Worm (Caenorhabditis elegans) whole organism, late embryonic: Measurements from ENCODE around the gene F58A6.5.

Experiments
- C38D4.7 ChIP-seq: fragments of 200-800 bp; sonication (Bioruptor generic); optimal IDR thresholded peaks from 2 replicates; lab custom pipeline; 2018; ENCODE audit warnings: mild to moderate bottlenecking, missing genetic modification characterization, moderate library complexity, missing compliant biosample characterization
- F13H6.1 ChIP-seq: sonication (generic microtip); optimal IDR thresholded peaks from 2 replicates; lab custom pipeline; 2016; ENCODE audit warnings: missing genetic modification characterization, missing compliant biosample characterization
- K09A11.1 ChIP-seq: sonication (generic microtip); optimal IDR thresholded peaks from 2 replicates; lab custom pipeline; 2017; ENCODE audit warnings: antibody characterized with exemption, mild to moderate bottlenecking, missing genetic modification characterization, missing compliant biosample characterization; ENCODE audit not compliant: insufficient read depth
- T23F11.4 ChIP-seq: fragments of 200-800 bp; sonication (Bioruptor generic); optimal IDR thresholded peaks from 2 replicates; lab custom pipeline; 2018; ENCODE audit warnings: mild to moderate bottlenecking, missing genetic modification characterization, missing compliant biosample characterization
- Y22D7AL.16 ChIP-seq: sonication (generic microtip); optimal IDR thresholded peaks from 2 replicates; lab custom pipeline; 2016; ENCODE audit warnings: missing genetic modification characterization, missing compliant biosample characterization
- ahr-1 ChIP-seq: sonication (generic microtip); optimal IDR thresholded peaks from 2 replicates; lab custom pipeline; 2016; ENCODE audit warnings: missing genetic modification characterization, missing compliant biosample characterization
- ceh-18 ChIP-seq: sonication (generic microtip); optimal IDR thresholded peaks from 2 replicates; lab custom pipeline; 2016; ENCODE audit warnings: missing genetic modification characterization, missing compliant biosample characterization
- ceh-2 ChIP-seq: sonication (generic microtip); optimal IDR thresholded peaks from 2 replicates; lab custom pipeline; 2016; ENCODE audit warnings: missing genotype, missing genetic modification characterization, missing compliant biosample characterization
- ceh-30 ChIP-seq: fragments of 150-350 bp; optimal IDR thresholded peaks from 2 replicates; lab custom pipeline; 2014; ENCODE audit warnings: missing biosample characterization, missing genetic modification characterization
- ceh-31 ChIP-seq: sonication (generic microtip); optimal IDR thresholded peaks from 2 replicates; lab custom pipeline; 2016; ENCODE audit warnings: missing genetic modification characterization, missing compliant biosample characterization
- ceh-34 ChIP-seq: sonication (generic microtip); optimal IDR thresholded peaks from 2 replicates; lab custom pipeline; 2016; ENCODE audit warnings: mild to moderate bottlenecking, missing genetic modification characterization, missing compliant biosample characterization
- ceh-45 ChIP-seq: fragments of 200-800 bp; sonication (Bioruptor generic); IDR thresholded peaks from 2 replicates; pipeline ENCODE4 v1.3.6; 2022; ENCODE audit warnings: missing genetic modification reagents, missing genetic modification characterization, missing compliant biosample characterization
- elt-2 ChIP-seq: sonication (generic microtip); optimal IDR thresholded peaks from 2 replicates; lab custom pipeline; 2016; ENCODE audit warnings: missing genetic modification reagents, missing genetic modification characterization, missing compliant biosample characterization
- elt-4 ChIP-seq: sonication (generic microtip); optimal IDR thresholded peaks from 2 replicates; lab custom pipeline; 2016; ENCODE audit warnings: missing genetic modification characterization, missing compliant biosample characterization
- fkh-10 ChIP-seq: fragments of 150-350 bp; optimal IDR thresholded peaks from 2 replicates; lab custom pipeline; 2014; ENCODE audit warnings: missing biosample characterization, missing genetic modification reagents, missing genetic modification characterization
- gmeb-2 ChIP-seq: sonication (generic microtip); optimal IDR thresholded peaks from 2 replicates; lab custom pipeline; 2016; ENCODE audit warnings: missing genetic modification characterization, inconsistent platforms, missing compliant biosample characterization
- hlh-13 ChIP-seq: fragments of 200-800 bp; sonication (Bioruptor generic); optimal IDR thresholded peaks from 2 replicates; lab custom pipeline; 2018; ENCODE audit warnings: mild to moderate bottlenecking, missing genetic modification characterization, missing compliant biosample characterization
- hlh-15 ChIP-seq: sonication (generic microtip); optimal IDR thresholded peaks from 2 replicates; lab custom pipeline; 2016; ENCODE audit warnings: missing genetic modification characterization, missing compliant biosample characterization
- hlh-30 ChIP-seq: sonication (generic microtip); optimal IDR thresholded peaks from 2 replicates; lab custom pipeline; 2017; ENCODE audit warnings: antibody characterized with exemption, missing genetic modification characterization, missing compliant biosample characterization; ENCODE audit not compliant: insufficient read depth
- hlh-6 ChIP-seq: sonication (generic microtip); optimal IDR thresholded peaks from 2 replicates; lab custom pipeline; 2016; ENCODE audit warnings: missing genotype, missing genetic modification characterization, missing compliant biosample characterization
- hlh-8 ChIP-seq: sonication (generic microtip); optimal IDR thresholded peaks from 2 replicates; lab custom pipeline; 2016; ENCODE audit warnings: missing genotype, missing genetic modification characterization, missing compliant biosample characterization
- lim-6 ChIP-seq: sonication (generic microtip); optimal IDR thresholded peaks from 2 replicates; lab custom pipeline; 2016; ENCODE audit warnings: missing genetic modification characterization, missing compliant biosample characterization
- lin-11 ChIP-seq: fragments of 200-800 bp; sonication (Bioruptor generic); optimal IDR thresholded peaks from 2 replicates; lab custom pipeline; 2018; ENCODE audit warnings: mild to moderate bottlenecking, missing genetic modification characterization, missing compliant biosample characterization
- madf-2 ChIP-seq: sonication (generic microtip); optimal IDR thresholded peaks from 2 replicates; lab custom pipeline; 2017; ENCODE audit warnings: missing genetic modification characterization, missing compliant biosample characterization
- nfya-1 ChIP-seq: sonication (generic microtip); optimal IDR thresholded peaks from 2 replicates; lab custom pipeline; 2017; ENCODE audit warnings: missing genetic modification characterization, mild to moderate bottlenecking, missing compliant biosample characterization, antibody characterized with exemption, moderate library complexity
- nhr-11 ChIP-seq: fragments of 150-350 bp; optimal IDR thresholded peaks from 2 replicates; lab custom pipeline; 2014; ENCODE audit warnings: missing biosample characterization, missing genetic modification characterization
- odd-2 ChIP-seq: sonication (generic microtip); optimal IDR thresholded peaks from 2 replicates; lab custom pipeline; 2017; ENCODE audit warnings: antibody characterized with exemption, mild to moderate bottlenecking, missing genetic modification characterization, missing compliant biosample characterization
- pha-4 ChIP-seq: fragments of 150-350 bp; optimal IDR thresholded peaks from 2 replicates; lab custom pipeline; 2018; ENCODE audit warnings: missing biosample characterization, missing genetic modification reagents, missing genetic modification characterization
- pqm-1 ChIP-seq: sonication (generic microtip); optimal IDR thresholded peaks from 2 replicates; lab custom pipeline; 2016; ENCODE audit warnings: missing genetic modification characterization, missing compliant biosample characterization
- pros-1 ChIP-seq: fragments of 150-350 bp; optimal IDR thresholded peaks from 2 replicates; lab custom pipeline; 2014; ENCODE audit warnings: missing biosample characterization, missing genetic modification reagents, missing genetic modification characterization
- ref-2 ChIP-seq: sonication (generic microtip); optimal IDR thresholded peaks from 2 replicates; lab custom pipeline; 2016; ENCODE audit warnings: missing genetic modification characterization, missing compliant biosample characterization
- rnt-1 ChIP-seq: sonication (generic microtip); optimal IDR thresholded peaks from 2 replicates; lab custom pipeline; 2016; ENCODE audit warnings: missing genetic modification characterization, missing compliant biosample characterization
- sdc-2 ChIP-seq: sonication (generic microtip); optimal IDR thresholded peaks from 2 replicates; lab custom pipeline; 2016; ENCODE audit warnings: missing genotype, missing genetic modification characterization, missing compliant biosample characterization
- syd-9 ChIP-seq: sonication (generic microtip); optimal IDR thresholded peaks from 2 replicates; lab custom pipeline; 2016; ENCODE audit warnings: mild to moderate bottlenecking, missing genetic modification characterization, moderate library complexity, missing compliant biosample characterization
- tbx-2 ChIP-seq: sonication (generic microtip); optimal IDR thresholded peaks from 2 replicates; lab custom pipeline; 2016; ENCODE audit warnings: missing genetic modification characterization, missing compliant biosample characterization
- unc-3 ChIP-seq, 2 experiments: fragments of 200-800 bp in 1 of 2; sonication (Bioruptor generic) in 1 of 2; sonication (generic microtip) in 1 of 2; conservative IDR thresholded peaks in 1 of 2; optimal IDR thresholded peaks in 1 of 2; 2 replicates each; pipeline versions ENCODE4 v1.3.6 to Lab custom; 2016 to 2022; ENCODE audit warnings: missing compliant biosample characterization in 2 of 2, missing genetic modification characterization in 2 of 2, missing genetic modification reagents in 1 of 2
- unc-42 ChIP-seq: sonication (generic microtip); optimal IDR thresholded peaks from 2 replicates; lab custom pipeline; 2016; ENCODE audit warnings: missing genotype, missing genetic modification characterization, missing compliant biosample characterization
- unc-55 ChIP-seq: sonication (generic microtip); optimal IDR thresholded peaks from 2 replicates; lab custom pipeline; 2017; ENCODE audit warnings: missing biosample characterization, missing genetic modification reagents, missing genetic modification characterization
- ztf-16 ChIP-seq: sonication (generic microtip); optimal IDR thresholded peaks from 2 replicates; lab custom pipeline; 2017; ENCODE audit warnings: missing genetic modification characterization, missing compliant biosample characterization

F58A6.5 gene

DNA sequence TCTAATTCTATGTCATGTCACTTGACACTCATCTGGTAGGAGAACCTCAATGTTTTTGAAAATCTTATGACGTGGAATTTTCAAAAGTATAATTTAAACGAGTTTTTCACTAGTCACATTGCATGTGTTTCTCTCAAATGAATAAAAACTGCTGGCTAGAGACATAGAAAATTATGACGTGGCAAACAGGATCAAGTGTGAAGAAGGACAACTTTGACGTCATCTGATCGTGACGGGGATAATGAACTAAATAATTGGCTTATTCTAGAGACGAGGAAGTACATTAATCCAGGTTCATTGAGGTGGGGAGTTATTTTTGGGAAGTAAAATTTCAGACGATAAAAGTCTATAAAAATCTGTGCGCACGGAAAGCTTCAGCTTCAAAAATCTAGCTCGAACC is 35.0 kb upstream of the F58A6.5 start (continued):
- TF ChIP-seq ceh-31 (tag; lab: Kevin White, UChicago), result no peak

ce11 chrII:5182451-5182850 is 34.2 kb upstream of the F58A6.5 start:
- TF ChIP-seq elt-2 (tag; lab: Kevin White, UChicago), result peak; percentile 89
- peak; percentile 89 for TF ChIP-seq hlh-30 (tag; lab: Kevin White, UChicago)
- TF ChIP-seq C38D4.7 (GFP tag; lab: Kevin White, UChicago), result no peak
- TF ChIP-seq unc-3 (GFP tag; conservative IDR thresholded peaks at IDR 0.05; lab: Robert Waterston, UW), result no peak
- TF ChIP-seq unc-3 (tag; optimal IDR thresholded peaks at IDR 0.05; lab: Kevin White, UChicago), result no peak
- TF ChIP-seq unc-55 (GFP tag; lab: Kevin White, UChicago), result peak; percentile 43
- TF ChIP-seq nfya-1 (tag; lab: Kevin White, UChicago), result peak; percentile 14
- TF ChIP-seq T23F11.4 (GFP tag; lab: Kevin White, UChicago), result no peak
- 0 out of 2 replicates have a peak, but pooled peaks have one; percentile 31 for TF ChIP-seq ceh-45 (GFP tag; lab: Robert Waterston, UW)
- TF ChIP-seq Y22D7AL.16 (tag; lab: Kevin White, UChicago), result no peak
- no peak for TF ChIP-seq pros-1 (tag; lab: Kevin White, UChicago)
- no peak for TF ChIP-seq ztf-16 (tag; lab: Kevin White, UChicago)
- no peak for TF ChIP-seq ahr-1 (tag; lab: Kevin White, UChicago)
- no peak for TF ChIP-seq gmeb-2 (tag; lab: Kevin White, UChicago)
- TF ChIP-seq ceh-30 (tag; lab: Kevin White, UChicago), result no peak
- TF ChIP-seq lin-11, result no peak
- no peak for TF ChIP-seq ceh-18 (tag; lab: Kevin White, UChicago)
- TF ChIP-seq, all 69 proteins: peak for 5

DNA sequence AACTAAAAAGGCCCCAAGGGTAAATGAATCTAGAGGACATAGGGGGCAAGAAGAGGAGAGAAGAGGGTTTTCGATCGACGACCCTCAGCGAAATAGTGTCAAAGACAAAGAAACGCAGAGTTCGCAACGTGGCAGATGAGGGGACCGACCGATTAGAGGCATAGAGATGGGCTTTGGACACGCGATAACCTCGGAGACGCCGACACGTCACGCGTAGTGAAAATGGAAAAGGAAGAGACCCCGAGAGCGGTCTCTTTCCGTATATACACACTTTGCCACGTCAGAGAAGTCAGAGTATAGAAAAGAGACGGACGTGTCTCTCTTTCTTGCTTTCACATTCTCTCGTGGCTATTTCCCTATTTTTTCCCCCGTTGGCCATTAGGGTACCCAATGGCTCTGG is 33.2 kb upstream of the F58A6.5 start:
- no peak for TF ChIP-seq unc-3 (GFP tag; conservative IDR thresholded peaks at IDR 0.05; lab: Robert Waterston, UW)
- TF ChIP-seq unc-3 (tag; optimal IDR thresholded peaks at IDR 0.05; lab: Kevin White, UChicago), result peak; percentile 30
- TF ChIP-seq nhr-11, result no peak
- TF ChIP-seq tbx-2, result peak; percentile 55
- peak; percentile 88 for TF ChIP-seq ceh-31 (tag; lab: Kevin White, UChicago)
- peak; percentile 17 for TF ChIP-seq hlh-8 (tag; lab: Kevin White, UChicago)
- no peak for TF ChIP-seq pha-4
- peak; percentile 52 for TF ChIP-seq rnt-1
- peak; percentile 61 for TF ChIP-seq ref-2 (tag; lab: Kevin White, UChicago)
- peak; percentile 64 for TF ChIP-seq ceh-34 (tag; lab: Kevin White, UChicago)
- peak; percentile 45 for TF ChIP-seq syd-9 (tag; lab: Kevin White, UChicago)
- peak; percentile 74 for TF ChIP-seq ceh-18 (tag; lab: Kevin White, UChicago)
- TF ChIP-seq K09A11.1 (tag; lab: Kevin White, UChicago), result peak; percentile 12
- no peak for TF ChIP-seq odd-2 (tag; lab: Kevin White, UChicago)
- peak; percentile 83 for TF ChIP-seq elt-2 (tag; lab: Kevin White, UChicago)
- TF ChIP-seq nfya-1 (tag; lab: Kevin White, UChicago), result peak; percentile 80
- TF ChIP-seq hlh-30 (tag; lab: Kevin White, UChicago), result peak; percentile 90
- TF ChIP-seq hlh-15 (tag; lab: Kevin White, UChicago), result no peak
- peak; percentile 87 for TF ChIP-seq unc-55 (GFP tag; lab: Kevin White, UChicago)
- peak; percentile 36 for TF ChIP-seq F13H6.1 (tag; lab: Kevin White, UChicago)
- TF ChIP-seq sdc-2 (tag; lab: Kevin White, UChicago), result peak; percentile 45
- peak; percentile 51 for TF ChIP-seq unc-42 (tag; lab: Kevin White, UChicago)
- TF ChIP-seq pros-1 (tag; lab: Kevin White, UChicago), result peak; percentile 80
- TF ChIP-seq ceh-2, result peak; percentile 29
- TF ChIP-seq fkh-10 (GFP tag; lab: Kevin White, UChicago), result no peak
- TF ChIP-seq madf-2, result peak; percentile 15

DNA sequence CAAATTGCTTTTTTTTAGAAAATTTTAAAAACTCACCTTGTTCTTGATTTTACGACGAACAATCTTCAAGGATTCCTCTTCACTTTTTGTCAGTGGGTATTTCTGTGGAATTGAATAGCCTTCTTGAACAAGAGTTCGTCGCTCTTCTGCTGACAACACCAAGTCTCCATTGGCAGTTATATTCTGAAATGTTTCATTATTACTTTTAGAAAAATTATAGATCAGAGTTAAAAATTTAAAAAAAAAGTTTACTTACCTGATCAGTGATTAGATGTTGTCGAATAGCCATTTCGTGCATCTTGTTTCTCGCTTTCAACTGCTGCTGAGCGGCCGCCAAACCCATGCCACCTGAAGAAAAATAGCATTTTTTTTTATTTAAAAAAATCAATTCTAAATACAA is 32.0 kb upstream of the F58A6.5 start:
- TF ChIP-seq sdc-2 (tag; lab: Kevin White, UChicago) (no peak), lim-6 (tag; lab: Kevin White, UChicago) (no peak), ceh-2 (no peak), hlh-6 (tag; lab: Kevin White, UChicago) (no peak), pqm-1 (no peak), elt-4 (tag; lab: Kevin White, UChicago) (no peak), unc-55 (GFP tag; lab: Kevin White, UChicago) (no peak), hlh-13 (GFP tag; lab: Kevin White, UChicago) (no peak)
